Worm (Caenorhabditis elegans) whole organism, midembryonic: ENCODE data around the gene nhr-184.

Experiments used
- T22C8.4 ChIP-seq: fragments of 200-800 bp; sonication (Bioruptor generic); IDR thresholded peaks from 2 replicates; pipeline ENCODE4 v1.3.6; 2022; ENCODE audit warnings: missing genetic modification characterization, missing compliant biosample characterization
- cog-1 ChIP-seq: sonication (generic microtip); optimal IDR thresholded peaks from 2 replicates; lab custom pipeline; 2016; ENCODE audit warnings: missing genetic modification characterization, missing compliant biosample characterization
- flt-1 ChIP-seq: fragments of 200-800 bp; sonication (Bioruptor generic); IDR thresholded peaks from 2 replicates; pipeline ENCODE4 v1.3.6; 2022; ENCODE audit warnings: missing genetic modification characterization, missing compliant biosample characterization
- klf-2 ChIP-seq: fragments of 200-800 bp; sonication (Bioruptor generic); conservative IDR thresholded peaks from 2 replicates; pipeline ENCODE4 v1.3.6; 2022; ENCODE audit warnings: missing genetic modification reagents, missing genetic modification characterization, missing compliant biosample characterization
- med-1 ChIP-seq: sonication (generic microtip); optimal IDR thresholded peaks from 2 replicates; lab custom pipeline; 2017; ENCODE audit warnings: missing genetic modification characterization, mild to moderate bottlenecking, missing compliant biosample characterization, antibody characterized with exemption, missing genetic modification reagents; ENCODE audit not compliant: insufficient read depth
- ref-1 ChIP-seq: fragments of 200-800 bp; sonication (Bioruptor generic); conservative IDR thresholded peaks from 2 replicates; pipeline ENCODE4 v1.3.6; 2022; ENCODE audit warnings: missing genetic modification reagents, missing genetic modification characterization, missing compliant biosample characterization
- tab-1 ChIP-seq: fragments of 200-800 bp; sonication (Bioruptor generic); IDR thresholded peaks from 2 replicates; pipeline ENCODE4 v1.3.6; 2022; ENCODE audit warnings: missing genetic modification characterization, missing compliant biosample characterization
- ztf-23 ChIP-seq: fragments of 200-800 bp; sonication (Bioruptor generic); IDR thresholded peaks from 2 replicates; pipeline ENCODE4 v1.3.6; 2022; ENCODE audit warnings: missing genetic modification reagents, missing genetic modification characterization, missing compliant biosample characterization
- ztf-29 ChIP-seq: fragments of 200-800 bp; sonication (Bioruptor generic); IDR thresholded peaks from 2 replicates; pipeline ENCODE4 v1.3.6; 2022; ENCODE audit warnings: missing genetic modification reagents, missing genetic modification characterization, missing compliant biosample characterization

The nhr-184 gene

DNA sequence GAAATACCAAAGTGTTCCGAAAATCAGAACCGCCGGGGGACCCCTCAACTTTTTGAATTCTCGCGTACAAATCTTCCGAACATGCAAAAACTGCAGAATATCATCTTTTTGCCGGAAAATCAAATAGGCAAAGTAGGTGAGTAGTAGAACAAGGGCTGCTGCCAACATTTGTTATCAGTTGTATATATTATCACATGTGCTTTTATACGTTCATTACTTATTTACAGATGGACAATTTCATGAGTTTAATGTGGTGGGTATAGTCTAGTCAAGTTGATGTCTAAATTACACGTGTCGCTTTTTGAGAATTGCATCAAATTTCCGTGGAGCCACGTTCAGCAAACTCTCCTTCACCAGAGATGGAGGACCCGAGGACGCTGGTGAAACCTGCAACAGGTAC, 13.0 kb downstream of the nhr-184 start, which contains the start of gene cyp-32B1:
Gene cyp-32B1, minus strand, starts transcription at position 176 of the 400 bp plus-strand sequence.
- no peak for TF ChIP-seq ztf-29 (GFP tag; lab: Robert Waterston, UW)

DNA sequence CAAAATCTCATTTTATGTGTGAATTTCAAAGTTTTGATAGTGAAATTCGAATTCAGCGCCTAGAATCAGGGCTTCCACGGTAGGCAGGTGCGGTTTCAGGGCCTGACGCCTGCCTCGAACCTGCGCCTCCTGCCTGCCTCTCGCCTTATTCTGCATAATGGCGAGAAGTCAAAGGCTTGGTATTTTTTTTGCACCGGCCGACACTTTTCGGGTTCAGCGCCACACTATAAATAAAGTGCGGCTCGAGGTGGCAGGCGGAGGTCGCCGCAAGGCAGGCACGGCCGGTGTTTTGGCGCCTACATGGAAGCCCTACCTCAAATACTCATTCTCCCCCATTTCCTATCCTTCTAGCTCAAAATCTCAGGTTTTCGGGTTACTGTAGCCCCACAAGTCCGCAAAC, 13.9 kb downstream of the nhr-184 start:
- TF ChIP-seq med-1 (no peak), ref-1 (no peak), klf-2 (GFP tag; lab: Robert Waterston, UW) (no peak), cog-1 (tag; lab: Kevin White, UChicago) (no peak), ztf-23 (GFP tag; lab: Robert Waterston, UW) (no peak), flt-1 (GFP tag; lab: Robert Waterston, UW) (no peak), T22C8.4 (GFP tag; lab: Robert Waterston, UW) (no peak)

- no peak for TF ChIP-seq tab-1 (GFP tag; lab: Robert Waterston, UW)
- TF ChIP-seq flt-1 (GFP tag; lab: Robert Waterston, UW), result no peak
- no peak for TF ChIP-seq ztf-23 (GFP tag; lab: Robert Waterston, UW)
- no peak for TF ChIP-seq klf-2 (GFP tag; lab: Robert Waterston, UW)
- no peak for TF ChIP-seq T22C8.4 (GFP tag; lab: Robert Waterston, UW)
- TF ChIP-seq cog-1 (tag; lab: Kevin White, UChicago), result no peak
- no peak for TF ChIP-seq ztf-29 (GFP tag; lab: Robert Waterston, UW)
- no peak for TF ChIP-seq med-1
- TF ChIP-seq ref-1, result no peak
These were observed 14.7 kb downstream of the nhr-184 start for ce11 chrV:2199594-2199993.

DNA sequence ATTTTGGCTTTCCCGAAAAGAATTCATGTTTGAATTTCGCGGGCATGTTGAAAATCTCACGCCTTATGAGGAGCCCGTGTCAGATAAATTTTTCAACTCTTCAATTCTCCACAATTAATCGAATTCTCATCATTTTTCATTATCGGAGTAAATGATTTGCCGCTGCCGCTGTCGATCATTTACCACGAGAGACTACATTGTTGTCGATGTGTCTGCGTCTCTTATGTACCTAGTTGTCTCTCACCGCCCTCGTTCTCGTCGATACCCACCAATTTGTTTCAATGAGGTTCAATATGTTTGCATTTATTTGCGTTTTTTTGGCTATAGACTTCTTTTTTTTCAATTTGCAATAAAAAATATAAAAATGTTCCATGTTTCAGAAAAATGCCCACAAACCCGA, 22.2 kb downstream of the nhr-184 start, which contains the start of gene nhr-13:
Gene nhr-13, plus strand, starts transcription at position 369 of the 400 bp plus-strand sequence.
- no peak for TF ChIP-seq ztf-23 (GFP tag; lab: Robert Waterston, UW)
- no peak for TF ChIP-seq cog-1 (tag; lab: Kevin White, UChicago)
- TF ChIP-seq ztf-29 (GFP tag; lab: Robert Waterston, UW), result no peak
- no peak for TF ChIP-seq flt-1 (GFP tag; lab: Robert Waterston, UW)
- no peak for TF ChIP-seq tab-1 (GFP tag; lab: Robert Waterston, UW)
- no peak for TF ChIP-seq T22C8.4 (GFP tag; lab: Robert Waterston, UW)
- no peak for TF ChIP-seq klf-2 (GFP tag; lab: Robert Waterston, UW)
- TF ChIP-seq ref-1, result no peak
- TF ChIP-seq med-1, result no peak

DNA sequence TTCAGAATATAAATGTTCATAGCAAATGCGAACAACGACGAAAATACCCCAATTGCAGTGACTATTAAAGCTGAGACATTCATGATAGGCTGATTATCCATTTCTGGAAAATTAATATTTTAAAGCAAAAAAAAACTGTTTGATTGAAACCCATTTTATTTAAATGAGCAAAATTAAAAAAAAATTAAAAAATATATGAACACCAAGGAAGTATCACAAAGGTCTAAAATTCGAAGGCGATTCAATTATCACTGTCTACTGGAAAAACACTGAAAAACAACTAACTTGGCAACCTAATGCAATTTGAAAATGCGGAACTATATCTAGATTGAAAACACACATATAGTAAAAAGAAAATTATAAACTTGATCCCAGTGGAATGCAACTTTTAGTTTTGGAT, 23.2 kb downstream of the nhr-184 start, which contains the start of gene srbc-42:
Gene srbc-42, minus strand, starts transcription at position 101 of the 400 bp plus-strand sequence.
- TF ChIP-seq ref-1, result no peak
- TF ChIP-seq ztf-23 (GFP tag; lab: Robert Waterston, UW), result no peak

- TF ChIP-seq cog-1 (tag; lab: Kevin White, UChicago), result no peak
These were observed 23.9 kb downstream of the nhr-184 start for ce11 chrV:2190383-2190782.

ce11 chrV:2187864-2188345, 26.4 kb downstream of the nhr-184 start, which contains the start of gene Y5H2B.3:
TSS of gene Y5H2B.3 (plus strand) at chrV:2188295.
- TF ChIP-seq med-1, result no peak
- no peak for TF ChIP-seq tab-1 (GFP tag; lab: Robert Waterston, UW)
- no peak for TF ChIP-seq cog-1 (tag; lab: Kevin White, UChicago)
- no peak for TF ChIP-seq ref-1
- no peak for TF ChIP-seq klf-2 (GFP tag; lab: Robert Waterston, UW)
- no peak for TF ChIP-seq flt-1 (GFP tag; lab: Robert Waterston, UW)
- no peak for TF ChIP-seq ztf-29 (GFP tag; lab: Robert Waterston, UW)
- TF ChIP-seq T22C8.4 (GFP tag; lab: Robert Waterston, UW), result no peak
- TF ChIP-seq ztf-23 (GFP tag; lab: Robert Waterston, UW), result no peak

DNA sequence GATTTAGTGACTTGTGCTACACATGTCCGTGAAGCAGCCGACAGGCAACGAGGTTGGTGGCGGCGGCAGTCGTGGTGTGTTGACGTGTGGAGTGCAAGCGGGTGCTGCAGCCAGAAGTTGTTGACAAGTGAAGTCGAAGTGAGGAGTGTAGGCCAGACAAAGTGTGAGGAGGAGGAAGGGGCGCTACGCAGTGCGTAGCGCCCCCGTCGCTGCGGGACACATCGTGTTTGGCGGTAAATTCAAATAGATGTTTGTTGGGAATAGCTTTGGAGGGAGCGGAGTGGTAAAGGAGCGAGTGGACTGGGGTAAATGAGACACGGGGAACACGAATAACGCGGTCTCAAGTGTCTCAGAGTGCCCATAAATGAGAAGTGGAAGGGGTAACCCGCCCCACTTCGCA, 28.8 kb downstream of the nhr-184 start:
- TF ChIP-seq tab-1 (GFP tag; lab: Robert Waterston, UW) (no peak), ztf-23 (GFP tag; lab: Robert Waterston, UW) (peak; percentile 98)

- no peak for TF ChIP-seq flt-1 (GFP tag; lab: Robert Waterston, UW)
- no peak for TF ChIP-seq tab-1 (GFP tag; lab: Robert Waterston, UW)
- TF ChIP-seq klf-2 (GFP tag; lab: Robert Waterston, UW), result no peak
- no peak for TF ChIP-seq ztf-23 (GFP tag; lab: Robert Waterston, UW)
- no peak for TF ChIP-seq T22C8.4 (GFP tag; lab: Robert Waterston, UW)
- no peak for TF ChIP-seq ztf-29 (GFP tag; lab: Robert Waterston, UW)
- no peak for TF ChIP-seq cog-1 (tag; lab: Kevin White, UChicago)
These were observed 31.1 kb downstream of the nhr-184 start, which contains the start of gene cyp-33C2 for ce11 chrV:2183162-2183561. TSS of gene cyp-33C2 (plus strand) at chrV:2183488.

DNA sequence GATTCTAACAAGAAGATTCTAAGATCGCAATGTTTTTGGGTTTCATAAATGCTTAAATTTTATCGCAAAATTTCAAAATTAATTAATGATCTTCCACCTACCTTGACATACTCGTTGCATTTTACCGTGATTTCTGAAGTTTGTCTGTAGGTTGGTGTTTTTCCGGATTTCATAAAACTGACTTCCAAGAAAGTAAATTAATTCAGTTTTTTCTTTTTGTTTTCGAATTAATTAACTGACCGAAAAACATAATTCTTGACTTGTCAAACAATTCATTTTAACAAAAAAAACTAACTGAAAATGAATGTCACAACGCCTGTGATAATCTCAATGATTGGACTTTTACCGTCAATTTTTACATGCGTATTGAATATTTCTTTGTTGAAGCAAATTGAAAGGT, 32.5 kb downstream of the nhr-184 start, which contains the start of gene srbc-16:
Gene srbc-16, plus strand, starts transcription at position 301 of the 400 bp plus-strand sequence.
- TF ChIP-seq tab-1 (GFP tag; lab: Robert Waterston, UW) (no peak), T22C8.4 (GFP tag; lab: Robert Waterston, UW) (no peak), med-1 (no peak), klf-2 (GFP tag; lab: Robert Waterston, UW) (no peak), ztf-23 (GFP tag; lab: Robert Waterston, UW) (no peak), ztf-29 (GFP tag; lab: Robert Waterston, UW) (no peak), cog-1 (tag; lab: Kevin White, UChicago) (no peak), flt-1 (GFP tag; lab: Robert Waterston, UW) (no peak), ref-1 (no peak)

DNA sequence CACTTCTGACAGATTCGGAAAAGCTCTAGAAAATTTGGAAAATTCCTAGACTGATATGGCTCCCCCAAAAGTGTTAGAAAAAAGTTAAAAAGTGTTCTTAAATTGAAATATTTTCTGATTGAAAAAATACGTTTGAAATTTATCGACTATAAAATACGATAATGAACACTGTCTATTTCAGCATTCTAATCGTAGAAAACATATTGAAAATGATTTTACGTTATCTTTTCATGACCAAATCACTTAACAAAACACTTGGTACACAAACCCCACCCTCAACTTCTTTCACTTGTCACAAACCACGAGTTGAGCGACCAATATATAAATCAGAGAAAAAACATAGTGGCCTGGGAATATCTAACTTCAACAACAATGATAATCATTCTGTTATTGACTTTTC, 35.1 kb downstream of the nhr-184 start, which contains the start of gene cyp-33C1:
Gene cyp-33C1, plus strand, starts transcription at position 301 of the 400 bp plus-strand sequence.
- no peak for TF ChIP-seq T22C8.4 (GFP tag; lab: Robert Waterston, UW)
- TF ChIP-seq med-1, result no peak
- no peak for TF ChIP-seq tab-1 (GFP tag; lab: Robert Waterston, UW)
- TF ChIP-seq ref-1, result no peak
- no peak for TF ChIP-seq flt-1 (GFP tag; lab: Robert Waterston, UW)
- TF ChIP-seq klf-2 (GFP tag; lab: Robert Waterston, UW), result no peak
- no peak for TF ChIP-seq ztf-29 (GFP tag; lab: Robert Waterston, UW)
- no peak for TF ChIP-seq ztf-23 (GFP tag; lab: Robert Waterston, UW)
- TF ChIP-seq cog-1 (tag; lab: Kevin White, UChicago), result no peak
